Worm (Caenorhabditis elegans): Measurements from ENCODE around the gene F22B7.1.

DNA sequence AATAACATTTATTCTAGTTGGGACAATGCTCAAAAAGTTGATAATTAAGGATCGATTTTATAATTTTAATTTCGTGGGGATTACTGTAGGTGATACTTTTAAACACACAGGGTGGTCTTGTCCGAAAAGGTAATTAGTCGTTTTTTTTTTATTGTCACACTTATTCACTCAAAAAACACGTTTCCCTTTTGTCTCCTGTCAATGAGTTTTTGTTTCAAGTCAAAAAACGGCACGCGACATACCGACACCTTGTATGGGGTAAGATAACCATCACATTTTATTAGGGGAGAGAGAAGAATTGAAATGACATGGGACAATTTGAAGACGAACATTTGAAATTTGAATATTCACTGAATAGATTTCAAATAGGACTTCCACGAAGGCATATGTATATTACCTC is 40.0 kb upstream of the F22B7.1 start:
- no peak for TF ChIP-seq attf-3 (GFP tag; conservative IDR thresholded peaks at IDR 0.05)
- no peak for TF ChIP-seq ceh-58 (GFP tag; IDR thresholded peaks at IDR 0.05)
- TF ChIP-seq F10E7.11 (tag; optimal IDR thresholded peaks at IDR 0.05): no peak
- TF ChIP-seq mes-4 (tag; optimal IDR thresholded peaks at IDR 0.05): no peak
- no peak for TF ChIP-seq ztf-28 (GFP tag; IDR thresholded peaks at IDR 0.05)
- TF ChIP-seq unc-62 (GFP tag; optimal IDR thresholded peaks at IDR 0.05): no peak

All from whole organism, young adult.